Worm (Caenorhabditis elegans) whole organism, L2 larva: ENCODE data around the gene srh-231.

Source experiments
- C34F6.9 ChIP-seq: fragments of 150-350 bp; optimal IDR thresholded peaks from 2 replicates; lab custom pipeline; 2014; ENCODE audit warnings: missing biosample characterization, missing genetic modification characterization
- R02D3.7 ChIP-seq: fragments of 150-350 bp; optimal IDR thresholded peaks from 2 replicates; lab custom pipeline; 2014; ENCODE audit warnings: missing biosample characterization, missing genetic modification characterization
- Y55F3AM.14 ChIP-seq: fragments of 200-800 bp; sonication (Bioruptor generic); optimal IDR thresholded peaks from 2 replicates; lab custom pipeline; 2018; ENCODE audit warnings: mild to moderate bottlenecking, missing genetic modification characterization, missing compliant biosample characterization
- ZK546.5 ChIP-seq: sonication (generic microtip); optimal IDR thresholded peaks from 2 replicates; lab custom pipeline; 2017; ENCODE audit warnings: missing biosample characterization, missing genetic modification characterization
- aly-2 ChIP-seq: fragments of 150-350 bp; optimal IDR thresholded peaks from 2 replicates; lab custom pipeline; 2014; ENCODE audit warnings: missing biosample characterization, missing genetic modification characterization
- ceh-16 ChIP-seq: fragments of 150-350 bp; optimal IDR thresholded peaks from 2 replicates; lab custom pipeline; 2014; ENCODE audit warnings: missing biosample characterization, missing genetic modification characterization
- ceh-82 ChIP-seq: fragments of 150-350 bp; optimal IDR thresholded peaks from 2 replicates; lab custom pipeline; 2014; ENCODE audit warnings: missing biosample characterization, missing genetic modification characterization
- dmd-4 ChIP-seq: sonication (generic microtip); optimal IDR thresholded peaks from 2 replicates; lab custom pipeline; 2017; ENCODE audit warnings: missing biosample characterization, missing genetic modification characterization
- egl-27 ChIP-seq: sonication (generic microtip); optimal IDR thresholded peaks from 3 replicates; lab custom pipeline; 2017; ENCODE audit warnings: missing biosample characterization, missing genetic modification reagents, missing genetic modification characterization
- elt-1 ChIP-seq: fragments of 150-350 bp; optimal IDR thresholded peaks from 2 replicates; lab custom pipeline; 2014; ENCODE audit warnings: missing biosample characterization, missing genetic modification characterization
- elt-3 ChIP-seq: sonication (generic microtip); optimal IDR thresholded peaks from 2 replicates; lab custom pipeline; 2017; ENCODE audit warnings: missing biosample characterization, missing genetic modification characterization
- fos-1 ChIP-seq: fragments of 150-350 bp; optimal IDR thresholded peaks from 2 replicates; lab custom pipeline; 2014; ENCODE audit warnings: missing biosample characterization, missing genetic modification characterization
- gmeb-1 ChIP-seq: fragments of 150-350 bp; optimal IDR thresholded peaks from 2 replicates; lab custom pipeline; 2014; ENCODE audit warnings: missing biosample characterization, missing genetic modification characterization
- lin-11 ChIP-seq: fragments of 150-350 bp; sonication (generic microtip); optimal IDR thresholded peaks from 2 replicates; lab custom pipeline; 2014; ENCODE audit warnings: missing biosample characterization, missing genetic modification characterization, inconsistent platforms, mixed read lengths
- lin-13 ChIP-seq: fragments of 150-350 bp; optimal IDR thresholded peaks from 2 replicates; lab custom pipeline; 2014; ENCODE audit warnings: missing biosample characterization, missing genetic modification reagents, missing genetic modification characterization
- mab-5 ChIP-seq: fragments of 150-350 bp; optimal IDR thresholded peaks from 2 replicates; lab custom pipeline; 2014; ENCODE audit warnings: missing biosample characterization, missing genetic modification characterization
- mbf-1 ChIP-seq: sonication (generic microtip); optimal IDR thresholded peaks from 2 replicates; lab custom pipeline; 2017; ENCODE audit warnings: missing biosample characterization, missing genetic modification characterization
- mdl-1 ChIP-seq, 2 experiments: fragments of 150-350 bp in 1 of 2; sonication (generic microtip) in 1 of 2; optimal IDR thresholded peaks; 2 replicates each; lab custom pipeline; 2017; ENCODE audit warnings: missing biosample characterization in 2 of 2, missing genetic modification characterization in 2 of 2
- nhr-10 ChIP-seq: sonication (generic microtip); optimal IDR thresholded peaks from 2 replicates; lab custom pipeline; 2017; ENCODE audit warnings: missing biosample characterization, missing genetic modification characterization
- nhr-11 ChIP-seq: fragments of 150-350 bp; optimal IDR thresholded peaks from 2 replicates; lab custom pipeline; 2014; ENCODE audit warnings: missing biosample characterization, missing genetic modification characterization
- nhr-12 ChIP-seq: fragments of 150-350 bp; optimal IDR thresholded peaks from 2 replicates; lab custom pipeline; 2014; ENCODE audit warnings: missing biosample characterization, missing genetic modification characterization
- nhr-129 ChIP-seq: fragments of 150-350 bp; optimal IDR thresholded peaks from 2 replicates; lab custom pipeline; 2014; ENCODE audit warnings: missing biosample characterization, missing genetic modification characterization
- nhr-23 ChIP-seq: fragments of 150-350 bp; optimal IDR thresholded peaks from 2 replicates; lab custom pipeline; 2014; ENCODE audit warnings: missing biosample characterization, missing genetic modification reagents, missing genetic modification characterization
- nhr-237 ChIP-seq: fragments of 150-350 bp; optimal IDR thresholded peaks from 2 replicates; lab custom pipeline; 2014; ENCODE audit warnings: missing biosample characterization, missing genetic modification characterization
- nhr-77 ChIP-seq: fragments of 150-350 bp; optimal IDR thresholded peaks from 2 replicates; lab custom pipeline; 2014; ENCODE audit warnings: missing biosample characterization, missing genetic modification characterization
- peb-1 ChIP-seq: fragments of 150-350 bp; optimal IDR thresholded peaks from 2 replicates; lab custom pipeline; 2014; ENCODE audit warnings: missing biosample characterization, missing genetic modification characterization
- sem-4 ChIP-seq: fragments of 150-350 bp; optimal IDR thresholded peaks from 2 replicates; lab custom pipeline; 2014; ENCODE audit warnings: missing biosample characterization, missing genetic modification reagents, missing genetic modification characterization
- skn-1 ChIP-seq: sonication (generic microtip); optimal IDR thresholded peaks from 2 replicates; lab custom pipeline; 2017; ENCODE audit warnings: missing biosample characterization, missing genetic modification characterization
- sma-3 ChIP-seq: sonication (generic microtip); optimal IDR thresholded peaks from 2 replicates; lab custom pipeline; 2016; ENCODE audit warnings: missing genetic modification reagents, missing genetic modification characterization, missing compliant biosample characterization
- sma-9 ChIP-seq, 2 experiments: fragments of 150-350 bp in 1 of 2; sonication (generic microtip) in 1 of 2; optimal IDR thresholded peaks; 2 replicates each; lab custom pipeline; 2014 to 2016; ENCODE audit warnings: missing genetic modification characterization in 2 of 2, mild to moderate bottlenecking in 1 of 2, missing biosample characterization in 1 of 2, missing compliant biosample characterization in 1 of 2, missing genetic modification reagents in 1 of 2, moderate library complexity in 1 of 2
- snpc-4 ChIP-seq: fragments of 150-350 bp; optimal IDR thresholded peaks from 2 replicates; lab custom pipeline; 2014; ENCODE audit warnings: missing biosample characterization, missing genetic modification characterization
- unc-39 ChIP-seq: fragments of 150-350 bp; optimal IDR thresholded peaks from 2 replicates; lab custom pipeline; 2014; ENCODE audit warnings: missing biosample characterization, missing genetic modification characterization
- unc-55 ChIP-seq: fragments of 150-350 bp; sonication (generic microtip); optimal IDR thresholded peaks from 3 replicates; lab custom pipeline; 2014; ENCODE audit warnings: missing biosample characterization, missing genetic modification reagents, missing genetic modification characterization
- zag-1 ChIP-seq: fragments of 150-350 bp; optimal IDR thresholded peaks from 2 replicates; lab custom pipeline; 2014; ENCODE audit warnings: missing biosample characterization, missing genetic modification characterization
- ztf-1 ChIP-seq: fragments of 200-800 bp; sonication (Bioruptor generic); conservative IDR thresholded peaks from 2 replicates; pipeline ENCODE4 v1.3.6; 2022; ENCODE audit warnings: missing genetic modification characterization, missing compliant biosample characterization

The srh-231 gene

ce11 chrV:7352186-7353053 is at the start of gene srh-231, which contains the start of gene srh-275:
TSS of gene srh-231 (minus strand) at chrV:7352236.
TSS of gene srh-275 (plus strand) at chrV:7353003.
- no peak for TF ChIP-seq lin-13
- no peak for TF ChIP-seq egl-27 (tag; lab: Kevin White, UChicago)
- no peak for TF ChIP-seq sma-3 (GFP tag; lab: Kevin White, UChicago)
- TF ChIP-seq Y55F3AM.14 (GFP tag; lab: Kevin White, UChicago): no peak

ce11 chrV:7400588-7400987 is 48.6 kb upstream of the srh-231 start, which contains the start of gene srx-60:
TSS of gene srx-60 (plus strand) at chrV:7400888.
- TF ChIP-seq nhr-77 (tag; lab: Kevin White, UChicago) (no peak), C34F6.9 (no peak), nhr-129 (tag; lab: Kevin White, UChicago) (no peak), nhr-23 (tag; lab: Kevin White, UChicago) (no peak), peb-1 (no peak), nhr-237 (tag; lab: Kevin White, UChicago) (no peak), sem-4 (tag; lab: Kevin White, UChicago) (no peak), fos-1 (tag; lab: Kevin White, UChicago) (no peak), aly-2 (no peak), unc-55 (GFP tag; lab: Kevin White, UChicago) (no peak), lin-11 (no peak), R02D3.7 (tag; lab: Kevin White, UChicago) (no peak), nhr-12 (no peak), elt-3 (no peak), elt-1 (no peak)

ce11 chrV:7400095-7400494 is 48.1 kb upstream of the srh-231 start, which contains the start of gene cnc-9:
TSS of gene cnc-9 (minus strand) at chrV:7400195.
- TF ChIP-seq gmeb-1 (tag; lab: Kevin White, UChicago): no peak
- no peak for TF ChIP-seq nhr-12
- TF ChIP-seq nhr-11 (tag; lab: Kevin White, UChicago): no peak
- TF ChIP-seq ZK546.5 (tag; lab: Kevin White, UChicago): no peak
- no peak for TF ChIP-seq skn-1
- TF ChIP-seq, all 48 proteins: peak for 0

- TF ChIP-seq zag-1 (tag; lab: Kevin White, UChicago) (no peak), elt-3 (no peak), unc-39 (tag; lab: Kevin White, UChicago) (no peak), sma-9 (GFP tag; optimal IDR thresholded peaks at IDR 0.05; lab: Kevin White, UChicago) (no peak), sma-9 (tag; optimal IDR thresholded peaks at IDR 0.05; lab: Kevin White, UChicago) (no peak), R02D3.7 (tag; lab: Kevin White, UChicago) (no peak), ceh-16 (no peak), mdl-1 (tag; optimal IDR thresholded peaks at IDR 0.05; lab: Kevin White, UChicago) (no peak), ztf-1 (no peak), mbf-1 (no peak), dmd-4 (tag; lab: Kevin White, UChicago) (no peak), ceh-82 (tag; lab: Kevin White, UChicago) (no peak)
These were observed 47.2 kb upstream of the srh-231 start, which contains the start of gene gst-41 for ce11 chrV:7399202-7399601. TSS of gene gst-41 (minus strand) at chrV:7399302.

ce11 chrV:7395359-7395758 is 43.3 kb upstream of the srh-231 start, which contains the start of gene srx-9:
TSS of gene srx-9 (minus strand) at chrV:7395459.
- TF ChIP-seq mab-5 (tag; lab: Kevin White, UChicago) (no peak), snpc-4 (no peak), sem-4 (tag; lab: Kevin White, UChicago) (no peak), ceh-82 (tag; lab: Kevin White, UChicago) (no peak), nhr-10 (tag; lab: Kevin White, UChicago) (no peak), nhr-11 (tag; lab: Kevin White, UChicago) (no peak), ceh-16 (no peak)
